Fruit fly (Drosophila melanogaster) whole organism, embryonic: Measurements from ENCODE around the gene CG12171.
A peak's percentile ranks its signal among the peaks of the same experiment; 100 is the strongest.

Experiments
- B-H2 ChIP-seq: fragments of 200-800 bp; sonication (Bioruptor generic); optimal IDR thresholded peaks from 2 replicates; lab custom pipeline; 2018; ENCODE audit warnings: missing biosample characterization, mild to moderate bottlenecking, missing genetic modification characterization
- CG1024 ChIP-seq: fragments of 200-800 bp; sonication (Bioruptor generic); IDR thresholded peaks from 2 replicates; pipeline ENCODE4 v1.3.6; 2022; ENCODE audit warnings: missing biosample characterization, missing genetic modification characterization
- CG10274 ChIP-seq: fragments of 200-800 bp; sonication (Bioruptor generic); optimal IDR thresholded peaks from 3 replicates; lab custom pipeline; 2017; ENCODE audit warnings: missing biosample characterization, mild to moderate bottlenecking, missing genetic modification characterization
- CG10431 ChIP-seq: fragments of 200-800 bp; sonication (Bioruptor generic); optimal IDR thresholded peaks from 3 replicates; lab custom pipeline; 2018; ENCODE audit warnings: missing biosample characterization, mild to moderate bottlenecking, missing genetic modification characterization
- CG10654 ChIP-seq: fragments of 200-800 bp; sonication (Bioruptor generic); optimal IDR thresholded peaks from 2 replicates; lab custom pipeline; 2016; ENCODE audit warnings: missing biosample characterization, missing genetic modification characterization
- CG14050 ChIP-seq: fragments of 200-800 bp; sonication (Bioruptor generic); IDR thresholded peaks from 3 replicates; pipeline ENCODE4 v1.3.6; 2022; ENCODE audit warnings: missing biosample characterization, missing genetic modification characterization
- CG14965 ChIP-seq: fragments of 200-800 bp; sonication (Bioruptor generic); optimal IDR thresholded peaks from 2 replicates; lab custom pipeline; 2016; ENCODE audit warnings: missing biosample characterization, missing genetic modification characterization, borderline replicate concordance
- CG15073 ChIP-seq: fragments of 200-800 bp; sonication (Bioruptor generic); optimal IDR thresholded peaks from 2 replicates; lab custom pipeline; 2016; ENCODE audit warnings: missing biosample characterization, missing genetic modification characterization
- CG1529 ChIP-seq: fragments of 200-800 bp; sonication (Bioruptor generic); optimal IDR thresholded peaks from 3 replicates; lab custom pipeline; 2018; ENCODE audit warnings: missing biosample characterization, missing genetic modification characterization
- CG15479 ChIP-seq: fragments of 200-800 bp; sonication (Bioruptor generic); optimal IDR thresholded peaks from 3 replicates; lab custom pipeline; 2019; ENCODE audit warnings: missing biosample characterization, mild to moderate bottlenecking, missing genetic modification characterization, moderate library complexity
- CG15601 ChIP-seq: fragments of 200-800 bp; sonication (Bioruptor generic); optimal IDR thresholded peaks from 3 replicates; lab custom pipeline; 2019; ENCODE audit warnings: missing biosample characterization, mild to moderate bottlenecking, missing genetic modification characterization, moderate library complexity
- CG16779 ChIP-seq: fragments of 200-800 bp; sonication (Bioruptor generic); IDR thresholded peaks from 2 replicates; pipeline ENCODE4 v1.3.6; 2022; ENCODE audit warnings: missing biosample characterization, missing genetic modification characterization
- CG16863 ChIP-seq: fragments of 200-800 bp; sonication (Bioruptor generic); optimal IDR thresholded peaks from 3 replicates; lab custom pipeline; 2016; ENCODE audit warnings: missing biosample characterization, missing genetic modification characterization
- CG2116 ChIP-seq: fragments of 200-800 bp; sonication (Bioruptor generic); optimal IDR thresholded peaks from 3 replicates; lab custom pipeline; 2018; ENCODE audit warnings: missing biosample characterization, mild to moderate bottlenecking, missing genetic modification characterization
- CG2678 ChIP-seq: fragments of 200-800 bp; sonication (Bioruptor generic); optimal IDR thresholded peaks from 3 replicates; lab custom pipeline; 2019; ENCODE audit warnings: missing biosample characterization, mild to moderate bottlenecking, missing genetic modification characterization, moderate library complexity
- CG31441 ChIP-seq: fragments of 200-800 bp; sonication (Bioruptor generic); IDR thresholded peaks from 2 replicates; pipeline ENCODE4 v1.3.6; 2022; ENCODE audit warnings: missing biosample characterization, missing genetic modification characterization
- CG34224 ChIP-seq: fragments of 200-800 bp; sonication (Bioruptor generic); IDR thresholded peaks from 3 replicates; pipeline ENCODE4 v1.3.6; 2022; ENCODE audit warnings: missing biosample characterization, missing genetic modification characterization; ENCODE audit not compliant: partially characterized antibody
- CG4360 ChIP-seq: fragments of 200-800 bp; sonication (Bioruptor generic); IDR thresholded peaks from 2 replicates; pipeline ENCODE4 v1.3.6; 2022; ENCODE audit warnings: missing biosample characterization, missing genetic modification characterization
- CG6175 ChIP-seq: fragments of 200-800 bp; sonication (Bioruptor generic); IDR thresholded peaks from 3 replicates; pipeline ENCODE4 v1.3.6; 2022; ENCODE audit warnings: missing biosample characterization, missing genetic modification characterization
- CG6254 ChIP-seq: fragments of 200-800 bp; sonication (Bioruptor generic); optimal IDR thresholded peaks from 3 replicates; lab custom pipeline; 2017; ENCODE audit warnings: mild to moderate bottlenecking, missing biosample characterization, missing genetic modification reagents, missing genetic modification characterization
- CG7271 ChIP-seq: fragments of 200-800 bp; sonication (Bioruptor generic); optimal IDR thresholded peaks from 2 replicates; lab custom pipeline; 2018; ENCODE audit warnings: missing biosample characterization, mild to moderate bottlenecking, missing genetic modification characterization, moderate library complexity
- CG7745 ChIP-seq: fragments of 200-800 bp; sonication (Bioruptor generic); optimal IDR thresholded peaks from 2 replicates; lab custom pipeline; 2018; ENCODE audit warnings: missing biosample characterization, mild to moderate bottlenecking, missing genetic modification characterization, moderate library complexity
- CG9215 ChIP-seq: fragments of 200-800 bp; sonication (Bioruptor generic); IDR thresholded peaks from 2 replicates; pipeline ENCODE4 v1.3.6; 2022; ENCODE audit warnings: missing biosample characterization, missing genetic modification characterization
- CG9817 ChIP-seq: fragments of 200-800 bp; sonication (Bioruptor generic); optimal IDR thresholded peaks from 2 replicates; lab custom pipeline; 2018; ENCODE audit warnings: missing biosample characterization, mild to moderate bottlenecking, missing genetic modification characterization, moderate library complexity
- Eip74EF ChIP-seq, 2 experiments: fragments of 200-800 bp in 1 of 2; fragments of >200 bp in 1 of 2; sonication (Bioruptor generic) in 1 of 2; optimal IDR thresholded peaks; 2 replicates each; lab custom pipeline; 2017 to 2019; ENCODE audit warnings: missing biosample characterization in 2 of 2, missing genetic modification characterization in 2 of 2, mild to moderate bottlenecking in 1 of 2, moderate library complexity in 1 of 2
- Fer3 ChIP-seq: fragments of 200-800 bp; sonication (Bioruptor generic); optimal IDR thresholded peaks from 2 replicates; lab custom pipeline; 2018; ENCODE audit warnings: missing biosample characterization, mild to moderate bottlenecking, missing genetic modification characterization, moderate library complexity
- GATAe ChIP-seq: fragments of 200-800 bp; sonication (Bioruptor generic); conservative IDR thresholded peaks from 2 replicates; pipeline ENCODE4 v1.3.6; 2022; ENCODE audit warnings: missing biosample characterization, missing genetic modification characterization
- Poxn ChIP-seq: fragments of 200-800 bp; sonication (Bioruptor generic); IDR thresholded peaks from 2 replicates; pipeline ENCODE4 v1.3.6; 2022; ENCODE audit warnings: missing biosample characterization, missing genetic modification characterization
- Side ChIP-seq: fragments of 200-800 bp; sonication (Bioruptor generic); optimal IDR thresholded peaks from 2 replicates; lab custom pipeline; 2016; ENCODE audit warnings: missing biosample characterization, missing genetic modification characterization
- Sry-δ ChIP-seq: fragments of 200-800 bp; sonication (Bioruptor generic); optimal IDR thresholded peaks from 2 replicates; lab custom pipeline; 2016; ENCODE audit warnings: missing biosample characterization, missing genetic modification characterization
- Tbp ChIP-seq: fragments of >200 bp; optimal IDR thresholded peaks from 2 replicates; lab custom pipeline; 2018; ENCODE audit warnings: missing biosample characterization, missing genetic modification characterization
- YL-1 ChIP-seq: fragments of 200-800 bp; sonication (Bioruptor generic); optimal IDR thresholded peaks from 3 replicates; lab custom pipeline; 2017; ENCODE audit warnings: missing biosample characterization, mild to moderate bottlenecking, missing genetic modification characterization
- bowl ChIP-seq: fragments of 200-800 bp; sonication (Bioruptor generic); IDR thresholded peaks from 2 replicates; pipeline ENCODE4 v1.3.6; 2022; ENCODE audit warnings: missing biosample characterization, missing genetic modification characterization
- dimm ChIP-seq: fragments of 200-800 bp; sonication (Bioruptor generic); IDR thresholded peaks from 2 replicates; pipeline ENCODE4 v1.3.6; 2022; ENCODE audit warnings: missing biosample characterization, missing genetic modification characterization
- disco-r ChIP-seq: fragments of 200-800 bp; sonication (Bioruptor generic); optimal IDR thresholded peaks from 2 replicates; lab custom pipeline; 2016; ENCODE audit warnings: missing biosample characterization, missing genetic modification characterization
- ems ChIP-seq: fragments of 200-800 bp; sonication (Bioruptor generic); optimal IDR thresholded peaks from 3 replicates; lab custom pipeline; 2016; ENCODE audit warnings: missing biosample characterization, missing genetic modification characterization
- fd3F ChIP-seq: fragments of 200-800 bp; sonication (Bioruptor generic); optimal IDR thresholded peaks from 2 replicates; lab custom pipeline; 2018; ENCODE audit warnings: missing biosample characterization, mild to moderate bottlenecking, missing genetic modification characterization, moderate library complexity
- fd64A ChIP-seq: fragments of 200-800 bp; sonication (Bioruptor generic); optimal IDR thresholded peaks from 3 replicates; lab custom pipeline; 2018; ENCODE audit warnings: missing biosample characterization, mild to moderate bottlenecking, missing genetic modification characterization
- gsb ChIP-seq: fragments of 200-800 bp; sonication (Bioruptor generic); IDR thresholded peaks from 2 replicates; pipeline ENCODE4 v1.3.6; 2022; ENCODE audit warnings: missing biosample characterization, missing genetic modification characterization
- gt ChIP-seq: fragments of 200-800 bp; sonication (Bioruptor generic); IDR thresholded peaks from 2 replicates; pipeline ENCODE4 v1.3.6; 2022; ENCODE audit warnings: missing biosample characterization, missing genetic modification characterization
- mam ChIP-seq: fragments of 200-800 bp; sonication (Bioruptor generic); optimal IDR thresholded peaks from 3 replicates; lab custom pipeline; 2016; ENCODE audit warnings: missing biosample characterization, missing genetic modification characterization
- nerfin-1 ChIP-seq: fragments of 200-800 bp; sonication (Bioruptor generic); optimal IDR thresholded peaks from 3 replicates; lab custom pipeline; 2019; ENCODE audit warnings: missing biosample characterization, mild to moderate bottlenecking, missing genetic modification characterization, moderate library complexity
- pb ChIP-seq: fragments of 200-800 bp; sonication (Bioruptor generic); optimal IDR thresholded peaks from 3 replicates; lab custom pipeline; 2016; ENCODE audit warnings: missing biosample characterization, missing genetic modification characterization
- pho ChIP-seq: fragments of 200-800 bp; sonication (Bioruptor generic); optimal IDR thresholded peaks from 2 replicates; lab custom pipeline; 2016; ENCODE audit warnings: missing biosample characterization, missing genetic modification characterization
- row ChIP-seq: fragments of 200-800 bp; sonication (Bioruptor generic); IDR thresholded peaks from 3 replicates; pipeline ENCODE4 v1.3.6; 2022; ENCODE audit warnings: missing biosample characterization, missing genetic modification characterization
- sim ChIP-seq: fragments of 200-800 bp; sonication (Bioruptor generic); IDR thresholded peaks from 2 replicates; pipeline ENCODE4 v1.3.6; 2022; ENCODE audit warnings: missing biosample characterization, missing genetic modification characterization
- sima ChIP-seq: fragments of 200-800 bp; sonication (Bioruptor generic); optimal IDR thresholded peaks from 2 replicates; lab custom pipeline; 2016; ENCODE audit warnings: missing biosample characterization, missing genetic modification characterization
- sr ChIP-seq: fragments of 200-800 bp; sonication (Bioruptor generic); IDR thresholded peaks from 3 replicates; pipeline ENCODE4 v1.3.6; 2022; ENCODE audit warnings: missing biosample characterization, missing genetic modification characterization
- ttk ChIP-seq: fragments of 200-800 bp; sonication (Bioruptor generic); IDR thresholded peaks from 2 replicates; pipeline ENCODE4 v2.1.2; 2022; ENCODE audit warnings: missing biosample characterization, missing genetic modification characterization
- tup ChIP-seq: fragments of 200-800 bp; sonication (Bioruptor generic); optimal IDR thresholded peaks from 2 replicates; lab custom pipeline; 2016; ENCODE audit warnings: missing biosample characterization, mild to moderate bottlenecking, missing genetic modification characterization, moderate library complexity
- z ChIP-seq: fragments of 200-800 bp; sonication (Bioruptor generic); IDR thresholded peaks from 3 replicates; pipeline ENCODE4 v1.3.6; 2022; ENCODE audit warnings: missing biosample characterization, missing genetic modification characterization

CG12171 gene

dm6 chr3R:5620387-5620956, 13.0 kb upstream of the CG12171 start (continued):
- TF ChIP-seq bowl (0 out of 2 replicates have a peak, but pooled peaks have one; percentile 14), disco-r (GFP tag; lab: Kevin White, UChicago) (no peak), Side (GFP tag; lab: Kevin White, UChicago) (peak; percentile 71), CG34224 (no peak), CG9215 (GFP tag; lab: Robert Waterston, UW) (no peak), CG1529 (peak; percentile 42), CG16863 (GFP tag; lab: Kevin White, UChicago) (peak; percentile 61), CG15601 (tag; lab: Kevin White, UChicago) (peak; percentile 17), sima (GFP tag; lab: Kevin White, UChicago) (no peak), gt (GFP tag; lab: Robert Waterston, UW) (no peak), CG6175 (GFP tag; lab: Robert Waterston, UW) (no peak), fd3F (GFP tag; lab: Kevin White, UChicago) (peak; percentile 14), pho (GFP tag; lab: Kevin White, UChicago) (peak; percentile 38), CG4360 (0 out of 2 replicates have a peak, but pooled peaks have one; percentile 24), CG16779 (GFP tag; lab: Robert Waterston, UW) (no peak), fd64A (GFP tag; lab: Kevin White, UChicago) (peak; percentile 43), Eip74EF (GFP tag; optimal IDR thresholded peaks at IDR 0.05; lab: Kevin White, UChicago) (peak in 1 of 2 experiments; percentile 65), CG2116 (GFP tag; lab: Kevin White, UChicago) (peak; percentile 19), Poxn (no peak), gsb (GFP tag; lab: Robert Waterston, UW) (0 out of 2 replicates have a peak, but pooled peaks have one; percentile 9), ems (GFP tag; lab: Kevin White, UChicago) (peak; percentile 52), dimm (GFP tag; lab: Robert Waterston, UW) (peak; percentile 68), ttk (GFP tag; lab: Robert Waterston, UW) (peak; percentile 49; the same call in 1 of the 2 replicates), Fer3 (tag; lab: Kevin White, UChicago) (peak; percentile 58), YL-1 (no peak), mam (GFP tag; lab: Kevin White, UChicago) (peak; percentile 60), CG31441 (GFP tag; lab: Robert Waterston, UW) (peak; percentile 79), sr (GFP tag; lab: Robert Waterston, UW) (no peak), Tbp (GFP tag; lab: Kevin White, UChicago) (no peak), nerfin-1 (tag; lab: Kevin White, UChicago) (peak; percentile 51), CG10274 (GFP tag; lab: Kevin White, UChicago) (peak; percentile 30), sim (GFP tag; lab: Robert Waterston, UW) (no peak), CG10654 (GFP tag; lab: Kevin White, UChicago) (peak; percentile 40), row (GFP tag; lab: Robert Waterston, UW) (peak; percentile 71), CG7271 (tag; lab: Kevin White, UChicago) (no peak), GATAe (0 out of 2 replicates have a peak, but pooled peaks have one; percentile 20), CG2678 (tag; lab: Kevin White, UChicago) (peak; percentile 80), pb (GFP tag; lab: Kevin White, UChicago) (peak; percentile 50), CG7745 (tag; lab: Kevin White, UChicago) (no peak), CG15479 (GFP tag; lab: Kevin White, UChicago) (no peak), z (GFP tag; lab: Robert Waterston, UW) (no peak), CG14050 (GFP tag; lab: Robert Waterston, UW) (no peak), Sry-δ (GFP tag; lab: Kevin White, UChicago) (no peak), CG14965 (GFP tag; lab: Kevin White, UChicago) (no peak), B-H2 (no peak), tup (GFP tag; lab: Kevin White, UChicago) (no peak), CG6254 (GFP tag; lab: Kevin White, UChicago) (peak; percentile 55), CG10431 (GFP tag; lab: Kevin White, UChicago) (no peak), CG9817 (peak; percentile 17), CG15073 (GFP tag; lab: Kevin White, UChicago) (peak; percentile 8), CG1024 (GFP tag; lab: Robert Waterston, UW) (peak; percentile 69)
